Fruit fly (Drosophila melanogaster) whole organism, embryonic: ENCODE results near the gene CG8369.

Experiments
- Atf-2 ChIP-seq: fragments of 200-800 bp; sonication (Bioruptor generic); optimal IDR thresholded peaks from 2 replicates; lab custom pipeline; 2016; ENCODE audit warnings: missing biosample characterization, missing genetic modification characterization
- CG10147 ChIP-seq: fragments of 200-800 bp; sonication (Bioruptor generic); optimal IDR thresholded peaks from 2 replicates; lab custom pipeline; 2019; ENCODE audit warnings: missing biosample characterization, mild to moderate bottlenecking, missing genetic modification characterization, moderate library complexity
- CG10267 ChIP-seq: fragments of 200-800 bp; sonication (Bioruptor generic); optimal IDR thresholded peaks from 2 replicates; lab custom pipeline; 2018; ENCODE audit warnings: missing biosample characterization, mild to moderate bottlenecking, missing genetic modification characterization, moderate library complexity
- CG11398 ChIP-seq: fragments of 200-800 bp; sonication (Bioruptor generic); optimal IDR thresholded peaks from 2 replicates; lab custom pipeline; 2016; ENCODE audit warnings: missing biosample characterization, missing genetic modification characterization
- CG11504 ChIP-seq: fragments of 200-800 bp; sonication (Bioruptor generic); optimal IDR thresholded peaks from 3 replicates; lab custom pipeline; 2019; ENCODE audit warnings: missing biosample characterization, mild to moderate bottlenecking, missing genetic modification characterization, moderate library complexity
- CG14050 ChIP-seq: fragments of 200-800 bp; sonication (Bioruptor generic); IDR thresholded peaks from 3 replicates; pipeline ENCODE4 v1.3.6; 2022; ENCODE audit warnings: missing biosample characterization, missing genetic modification characterization
- CG15601 ChIP-seq: fragments of 200-800 bp; sonication (Bioruptor generic); optimal IDR thresholded peaks from 3 replicates; lab custom pipeline; 2019; ENCODE audit warnings: missing biosample characterization, mild to moderate bottlenecking, missing genetic modification characterization, moderate library complexity
- CG1603 ChIP-seq: fragments of 200-800 bp; sonication (Bioruptor generic); optimal IDR thresholded peaks from 2 replicates; lab custom pipeline; 2019; ENCODE audit warnings: missing biosample characterization, mild to moderate bottlenecking, missing genetic modification characterization, moderate library complexity
- CG17385 ChIP-seq: fragments of 200-800 bp; sonication (Bioruptor generic); optimal IDR thresholded peaks from 3 replicates; lab custom pipeline; 2018; ENCODE audit warnings: missing biosample characterization, mild to moderate bottlenecking, missing genetic modification characterization
- CG1832 ChIP-seq: fragments of 200-800 bp; sonication (Bioruptor generic); optimal IDR thresholded peaks from 2 replicates; lab custom pipeline; 2017; ENCODE audit warnings: missing biosample characterization, mild to moderate bottlenecking, missing genetic modification characterization, inconsistent platforms
- CG2199 ChIP-seq: fragments of 200-800 bp; sonication (Bioruptor generic); IDR thresholded peaks from 3 replicates; pipeline ENCODE4 v1.3.6; 2022; ENCODE audit warnings: missing biosample characterization, missing genetic modification characterization
- CG30403 ChIP-seq: fragments of 200-800 bp; sonication (Bioruptor generic); optimal IDR thresholded peaks from 3 replicates; lab custom pipeline; 2016; ENCODE audit warnings: missing biosample characterization, missing genetic modification characterization
- CG4820 ChIP-seq: fragments of 200-800 bp; sonication (Bioruptor generic); optimal IDR thresholded peaks from 3 replicates; lab custom pipeline; 2016; ENCODE audit warnings: missing biosample characterization, missing genetic modification characterization
- CG6654 ChIP-seq: fragments of 200-800 bp; sonication (Bioruptor generic); optimal IDR thresholded peaks from 2 replicates; lab custom pipeline; 2017; ENCODE audit warnings: missing biosample characterization, mild to moderate bottlenecking, missing genetic modification characterization
- CG7839 ChIP-seq: fragments of 200-800 bp; sonication (Bioruptor generic); optimal IDR thresholded peaks from 3 replicates; lab custom pipeline; 2018; ENCODE audit warnings: missing biosample characterization, mild to moderate bottlenecking, missing genetic modification characterization, moderate library complexity
- CG8290 ChIP-seq, 3 experiments: fragments of 200-800 bp; sonication (Bioruptor generic); optimal IDR thresholded peaks; 2 replicates each; lab custom pipeline; 2016 to 2019; ENCODE audit warnings: missing biosample characterization in 3 of 3, missing genetic modification characterization in 3 of 3, mild to moderate bottlenecking in 2 of 3, moderate library complexity in 1 of 3
- CG8944 ChIP-seq: fragments of 200-800 bp; sonication (Bioruptor generic); optimal IDR thresholded peaks from 3 replicates; lab custom pipeline; 2016; ENCODE audit warnings: missing biosample characterization, missing genetic modification characterization
- Camta ChIP-seq: fragments of 200-800 bp; sonication (Bioruptor generic); optimal IDR thresholded peaks from 2 replicates; lab custom pipeline; 2016; ENCODE audit warnings: missing biosample characterization, missing genetic modification characterization
- D19A ChIP-seq: fragments of 200-800 bp; optimal IDR thresholded peaks from 3 replicates; lab custom pipeline; 2019; ENCODE audit warnings: missing biosample characterization, mild to moderate bottlenecking, missing genetic modification characterization, moderate library complexity
- Deaf1 ChIP-seq: fragments of 200-800 bp; optimal IDR thresholded peaks from 3 replicates; lab custom pipeline; 2019; ENCODE audit warnings: missing biosample characterization, mild to moderate bottlenecking, missing genetic modification characterization, moderate library complexity
- Dek ChIP-seq: fragments of 200-800 bp; sonication (Bioruptor generic); optimal IDR thresholded peaks from 3 replicates; lab custom pipeline; 2019; ENCODE audit warnings: missing biosample characterization, mild to moderate bottlenecking, missing genetic modification characterization, moderate library complexity
- E2f1 ChIP-seq: fragments of 200-800 bp; sonication (Bioruptor generic); IDR thresholded peaks from 2 replicates; pipeline ENCODE4 v1.3.6; 2022; ENCODE audit warnings: missing biosample characterization, missing genetic modification characterization
- Gsc ChIP-seq: fragments of 200-800 bp; sonication (Bioruptor generic); IDR thresholded peaks from 2 replicates; pipeline ENCODE4 v1.3.6; 2022; ENCODE audit warnings: missing biosample characterization, missing genetic modification characterization
- HmgZ ChIP-seq: fragments of 200-800 bp; sonication (Bioruptor generic); optimal IDR thresholded peaks from 2 replicates; lab custom pipeline; 2018; ENCODE audit warnings: missing biosample characterization, mild to moderate bottlenecking, missing genetic modification characterization
- Lhr ChIP-seq: fragments of 200-800 bp; sonication (Bioruptor generic); optimal IDR thresholded peaks from 3 replicates; lab custom pipeline; 2017; ENCODE audit warnings: mild to moderate bottlenecking, missing biosample characterization, missing genetic modification reagents, missing genetic modification characterization
- NC2α ChIP-seq: fragments of 200-800 bp; sonication (Bioruptor generic); optimal IDR thresholded peaks from 2 replicates; lab custom pipeline; 2016; ENCODE audit warnings: missing biosample characterization, missing genetic modification characterization
- Nf-YC ChIP-seq: fragments of 200-800 bp; optimal IDR thresholded peaks from 3 replicates; lab custom pipeline; 2019; ENCODE audit warnings: missing biosample characterization, mild to moderate bottlenecking, missing genetic modification characterization, moderate library complexity
- Rfx ChIP-seq: fragments of 200-800 bp; sonication (Bioruptor generic); IDR thresholded peaks from 2 replicates; pipeline ENCODE4 v1.3.6; 2022; ENCODE audit warnings: missing biosample characterization, missing genetic modification characterization
- bcd ChIP-seq: fragments of 200-800 bp; sonication (Bioruptor generic); optimal IDR thresholded peaks from 2 replicates; lab custom pipeline; 2017; ENCODE audit warnings: missing biosample characterization, mild to moderate bottlenecking, missing genetic modification characterization
- btn ChIP-seq: fragments of 200-800 bp; sonication (Bioruptor generic); optimal IDR thresholded peaks from 2 replicates; lab custom pipeline; 2016; ENCODE audit warnings: missing biosample characterization, missing genetic modification characterization
- cad ChIP-seq: fragments of >200 bp; optimal IDR thresholded peaks from 2 replicates; lab custom pipeline; 2017; ENCODE audit warnings: missing biosample characterization, missing genetic modification characterization
- crc ChIP-seq: fragments of 200-800 bp; sonication (Bioruptor generic); optimal IDR thresholded peaks from 2 replicates; lab custom pipeline; 2016; ENCODE audit warnings: missing biosample characterization, missing genetic modification characterization
- dmrt11E ChIP-seq: fragments of 200-800 bp; sonication (Bioruptor generic); optimal IDR thresholded peaks from 3 replicates; lab custom pipeline; 2018; ENCODE audit warnings: missing biosample characterization, mild to moderate bottlenecking, missing genetic modification characterization, moderate library complexity
- eve ChIP-seq, 2 experiments: fragments of >200 bp; optimal IDR thresholded peaks; 2 replicates each; lab custom pipeline; 2017; ENCODE audit warnings: missing biosample characterization in 2 of 2, missing genetic modification characterization in 2 of 2
- fu2 ChIP-seq: fragments of 200-800 bp; sonication (Bioruptor generic); optimal IDR thresholded peaks from 2 replicates; lab custom pipeline; 2016; ENCODE audit warnings: missing biosample characterization, missing genetic modification characterization
- gcm ChIP-seq: fragments of 200-800 bp; sonication (Bioruptor generic); optimal IDR thresholded peaks from 2 replicates; lab custom pipeline; 2019; ENCODE audit warnings: missing biosample characterization, mild to moderate bottlenecking, missing genetic modification characterization, moderate library complexity
- kni ChIP-seq: fragments of 200-800 bp; sonication (Bioruptor generic); optimal IDR thresholded peaks from 3 replicates; lab custom pipeline; 2017; ENCODE audit warnings: mild to moderate bottlenecking, missing biosample characterization, missing genetic modification reagents, missing genetic modification characterization
- lola ChIP-seq, 3 experiments: fragments of >200 bp in 2 of 3; fragments of 200-800 bp in 1 of 3; sonication (Bioruptor generic) in 1 of 3; optimal IDR thresholded peaks; 2 replicates each; lab custom pipeline; 2017 to 2019; ENCODE audit warnings: missing biosample characterization in 3 of 3, missing genetic modification characterization in 3 of 3, mild to moderate bottlenecking in 1 of 3, moderate library complexity in 1 of 3
- lov ChIP-seq, 2 experiments: fragments of 200-800 bp in 1 of 2; fragments of >200 bp in 1 of 2; sonication (Bioruptor generic) in 1 of 2; IDR thresholded peaks in 1 of 2; optimal IDR thresholded peaks in 1 of 2; 2 replicates in 1 of 2; 3 replicates in 1 of 2; pipeline versions ENCODE4 v1.3.6 to Lab custom; 2017 to 2022; ENCODE audit warnings: missing biosample characterization in 1 of 2, missing genetic modification characterization in 1 of 2
- prd ChIP-seq, 3 experiments: fragments of >200 bp in 2 of 3; fragments of 200-800 bp in 1 of 3; sonication (Bioruptor generic) in 1 of 3; optimal IDR thresholded peaks in 2 of 3; IDR thresholded peaks in 1 of 3; 2 replicates in 2 of 3; 3 replicates in 1 of 3; pipeline versions ENCODE4 v1.3.6 to Lab custom; 2017 to 2022; ENCODE audit warnings: missing biosample characterization in 1 of 3, missing genetic modification characterization in 1 of 3
- ro ChIP-seq: fragments of 200-800 bp; sonication (Bioruptor generic); IDR thresholded peaks from 2 replicates; pipeline ENCODE4 v1.3.6; 2022; ENCODE audit warnings: missing biosample characterization, missing genetic modification characterization
- sqz ChIP-seq: fragments of 200-800 bp; sonication (Bioruptor generic); optimal IDR thresholded peaks from 3 replicates; lab custom pipeline; 2018; ENCODE audit warnings: missing biosample characterization, mild to moderate bottlenecking, missing genetic modification characterization
- tin ChIP-seq: fragments of 200-800 bp; sonication (Bioruptor generic); optimal IDR thresholded peaks from 3 replicates; lab custom pipeline; 2016; ENCODE audit warnings: missing biosample characterization, missing genetic modification characterization
- tll ChIP-seq, 2 experiments: fragments of 200-800 bp in 1 of 2; fragments of >200 bp in 1 of 2; sonication (Bioruptor generic) in 1 of 2; optimal IDR thresholded peaks; 2 replicates each; lab custom pipeline; 2017 to 2019; ENCODE audit warnings: missing biosample characterization in 2 of 2, missing genetic modification characterization in 2 of 2, mild to moderate bottlenecking in 1 of 2, moderate library complexity in 1 of 2
- zen ChIP-seq: fragments of 200-800 bp; sonication (Bioruptor generic); optimal IDR thresholded peaks from 3 replicates; lab custom pipeline; 2018; ENCODE audit warnings: missing biosample characterization, mild to moderate bottlenecking, missing genetic modification characterization, moderate library complexity
- zf30C ChIP-seq: fragments of 200-800 bp; sonication (Bioruptor generic); optimal IDR thresholded peaks from 3 replicates; lab custom pipeline; 2018; ENCODE audit warnings: missing biosample characterization, mild to moderate bottlenecking, missing genetic modification characterization
- zfh1 ChIP-seq: fragments of 200-800 bp; sonication (Bioruptor generic); IDR thresholded peaks from 3 replicates; pipeline ENCODE4 v1.3.6; 2022; ENCODE audit warnings: missing biosample characterization, missing genetic modification characterization

The CG8369 gene

dm6 chr3R:8849373-8850228, 27.8 kb downstream of the CG8369 start (continued):
- peak; percentile 25 for TF ChIP-seq D19A (tag; lab: Kevin White, UChicago)
- peak; percentile 16 for TF ChIP-seq tin (GFP tag; lab: Kevin White, UChicago)
- TF ChIP-seq HmgZ (tag; lab: Kevin White, UChicago), result no peak
- TF ChIP-seq Lhr, result no peak
- no peak for TF ChIP-seq CG8290 (GFP tag; optimal IDR thresholded peaks at IDR 0.05; lab: Kevin White, UChicago)
- TF ChIP-seq CG8290 (tag; optimal IDR thresholded peaks at IDR 0.05; lab: Kevin White, UChicago), result peak in 1 of 2 experiments; percentile 16
- peak; percentile 52 for TF ChIP-seq CG11504 (tag; lab: Kevin White, UChicago)
- no peak for TF ChIP-seq Camta
- TF ChIP-seq gcm (GFP tag; lab: Kevin White, UChicago), result peak; percentile 5
- no peak for TF ChIP-seq CG8944 (GFP tag; lab: Kevin White, UChicago)
- TF ChIP-seq cad (GFP tag; lab: Kevin White, UChicago), result no peak
- TF ChIP-seq tll (GFP tag; optimal IDR thresholded peaks at IDR 0.05; lab: Kevin White, UChicago), result no peak
- peak in 1 of 2 experiments; percentile 55 for TF ChIP-seq eve (GFP tag; optimal IDR thresholded peaks at IDR 0.05; lab: Kevin White, UChicago)
- TF ChIP-seq CG4820 (GFP tag; lab: Kevin White, UChicago), result peak; percentile 41
- TF ChIP-seq lola (GFP tag; optimal IDR thresholded peaks at IDR 0.05; lab: Kevin White, UChicago), result peak in 1 of 3 experiments; percentile 60
- no peak for TF ChIP-seq Atf-2 (GFP tag; lab: Kevin White, UChicago)
- no peak for TF ChIP-seq fu2 (GFP tag; lab: Kevin White, UChicago)
- no peak for TF ChIP-seq Dek (tag; lab: Kevin White, UChicago)
- no peak for TF ChIP-seq CG10147 (GFP tag; lab: Kevin White, UChicago)
- peak; percentile 43 for TF ChIP-seq CG7839 (tag; lab: Kevin White, UChicago)
- TF ChIP-seq Rfx, result no peak
- peak; percentile 76 for TF ChIP-seq dmrt11E (tag; lab: Kevin White, UChicago)
- TF ChIP-seq E2f1 (GFP tag; lab: Robert Waterston, UW), result 0 out of 2 replicates have a peak, but pooled peaks have one; percentile 5
- peak; percentile 69 for TF ChIP-seq CG1603 (tag; lab: Kevin White, UChicago)
- no peak for TF ChIP-seq crc (GFP tag; lab: Kevin White, UChicago)
- no peak for TF ChIP-seq CG11398
- peak; percentile 44 for TF ChIP-seq CG10267
- no peak for TF ChIP-seq NC2α (GFP tag; lab: Kevin White, UChicago)
- TF ChIP-seq lov (optimal IDR thresholded peaks at IDR 0.05; lab: Kevin White, UChicago), result no peak
- TF ChIP-seq lov (GFP tag; IDR thresholded peaks at IDR 0.05; lab: Robert Waterston, UW), result no peak
- TF ChIP-seq Deaf1, result no peak
- TF ChIP-seq zf30C, result peak; percentile 77
- TF ChIP-seq CG30403 (GFP tag; lab: Kevin White, UChicago), result peak; percentile 31
- peak; percentile 70 for TF ChIP-seq kni (GFP tag; lab: Kevin White, UChicago)
- TF ChIP-seq zen (tag; lab: Kevin White, UChicago), result no peak
- no peak for TF ChIP-seq CG15601 (tag; lab: Kevin White, UChicago)
- no peak for TF ChIP-seq CG14050
- peak; percentile 7 for TF ChIP-seq sqz (GFP tag; lab: Kevin White, UChicago)
- no peak for TF ChIP-seq CG6654 (GFP tag; lab: Kevin White, UChicago)
- no peak for TF ChIP-seq Nf-YC (tag; lab: Kevin White, UChicago)
- TF ChIP-seq ro, result no peak
- peak; percentile 63; the same call in 1 of the 3 replicates for TF ChIP-seq zfh1 (GFP tag; lab: Robert Waterston, UW)
- TF ChIP-seq prd (optimal IDR thresholded peaks at IDR 0.05; lab: Kevin White, UChicago), result no peak
- TF ChIP-seq prd (GFP tag; IDR thresholded peaks at IDR 0.05; lab: Robert Waterston, UW), result peak; percentile 50; the same call in 2 of the 3 replicates
- peak; percentile 100 for TF ChIP-seq CG2199 (GFP tag; lab: Robert Waterston, UW)
- no peak for TF ChIP-seq bcd (GFP tag; lab: Kevin White, UChicago)
- no peak for TF ChIP-seq Gsc (GFP tag; lab: Robert Waterston, UW)
- no peak for TF ChIP-seq CG17385 (GFP tag; lab: Kevin White, UChicago)
- no peak for TF ChIP-seq CG1832 (GFP tag; lab: Kevin White, UChicago)
- no peak for TF ChIP-seq btn (GFP tag; lab: Kevin White, UChicago)
